Worm (Caenorhabditis elegans) whole organism, L2 larva: Measurements from ENCODE around the gene M05D6.9.

Source experiments
- C34F6.9 ChIP-seq: fragments of 150-350 bp; optimal IDR thresholded peaks from 2 replicates; lab custom pipeline; 2014; ENCODE audit warnings: missing biosample characterization, missing genetic modification characterization
- F13H6.1 ChIP-seq: sonication (generic microtip); optimal IDR thresholded peaks from 2 replicates; lab custom pipeline; 2016; ENCODE audit warnings: missing genetic modification characterization, missing compliant biosample characterization
- Y55F3AM.14 ChIP-seq: fragments of 200-800 bp; sonication (Bioruptor generic); optimal IDR thresholded peaks from 2 replicates; lab custom pipeline; 2018; ENCODE audit warnings: mild to moderate bottlenecking, missing genetic modification characterization, missing compliant biosample characterization
- aly-2 ChIP-seq: fragments of 150-350 bp; optimal IDR thresholded peaks from 2 replicates; lab custom pipeline; 2014; ENCODE audit warnings: missing biosample characterization, missing genetic modification characterization
- blmp-1 ChIP-seq: sonication (generic microtip); optimal IDR thresholded peaks from 2 replicates; lab custom pipeline; 2017; ENCODE audit warnings: missing genetic modification characterization, mild to moderate bottlenecking, missing compliant biosample characterization, antibody characterized with exemption, moderate library complexity; ENCODE audit not compliant: insufficient read depth
- ceh-16 ChIP-seq: fragments of 150-350 bp; optimal IDR thresholded peaks from 2 replicates; lab custom pipeline; 2014; ENCODE audit warnings: missing biosample characterization, missing genetic modification characterization
- ceh-82 ChIP-seq: fragments of 150-350 bp; optimal IDR thresholded peaks from 2 replicates; lab custom pipeline; 2014; ENCODE audit warnings: missing biosample characterization, missing genetic modification characterization
- crh-2 ChIP-seq: sonication (generic microtip); optimal IDR thresholded peaks from 2 replicates; lab custom pipeline; 2017; ENCODE audit warnings: missing biosample characterization, missing genetic modification characterization
- egl-27 ChIP-seq: sonication (generic microtip); optimal IDR thresholded peaks from 3 replicates; lab custom pipeline; 2017; ENCODE audit warnings: missing biosample characterization, missing genetic modification reagents, missing genetic modification characterization
- elt-3 ChIP-seq: sonication (generic microtip); optimal IDR thresholded peaks from 2 replicates; lab custom pipeline; 2017; ENCODE audit warnings: missing biosample characterization, missing genetic modification characterization
- fos-1 ChIP-seq: fragments of 150-350 bp; optimal IDR thresholded peaks from 2 replicates; lab custom pipeline; 2014; ENCODE audit warnings: missing biosample characterization, missing genetic modification characterization
- gmeb-1 ChIP-seq: fragments of 150-350 bp; optimal IDR thresholded peaks from 2 replicates; lab custom pipeline; 2014; ENCODE audit warnings: missing biosample characterization, missing genetic modification characterization
- lin-13 ChIP-seq: fragments of 150-350 bp; optimal IDR thresholded peaks from 2 replicates; lab custom pipeline; 2014; ENCODE audit warnings: missing biosample characterization, missing genetic modification reagents, missing genetic modification characterization
- lin-39 ChIP-seq: fragments of 150-350 bp; optimal IDR thresholded peaks from 2 replicates; lab custom pipeline; 2014; ENCODE audit warnings: missing biosample characterization, missing genetic modification reagents, missing genetic modification characterization
- lsy-2 ChIP-seq, 2 experiments: fragments of 150-350 bp in 1 of 2; sonication (generic microtip) in 1 of 2; optimal IDR thresholded peaks; 2 replicates each; lab custom pipeline; 2014 to 2017; ENCODE audit warnings: missing biosample characterization in 2 of 2, missing genetic modification characterization in 2 of 2
- mdl-1 ChIP-seq, 2 experiments: fragments of 150-350 bp in 1 of 2; sonication (generic microtip) in 1 of 2; optimal IDR thresholded peaks; 2 replicates each; lab custom pipeline; 2017; ENCODE audit warnings: missing biosample characterization in 2 of 2, missing genetic modification characterization in 2 of 2
- nhr-10 ChIP-seq: sonication (generic microtip); optimal IDR thresholded peaks from 2 replicates; lab custom pipeline; 2017; ENCODE audit warnings: missing biosample characterization, missing genetic modification characterization
- nhr-12 ChIP-seq: fragments of 150-350 bp; optimal IDR thresholded peaks from 2 replicates; lab custom pipeline; 2014; ENCODE audit warnings: missing biosample characterization, missing genetic modification characterization
- nhr-129 ChIP-seq: fragments of 150-350 bp; optimal IDR thresholded peaks from 2 replicates; lab custom pipeline; 2014; ENCODE audit warnings: missing biosample characterization, missing genetic modification characterization
- nhr-21 ChIP-seq: fragments of 150-350 bp; optimal IDR thresholded peaks from 2 replicates; lab custom pipeline; 2014; ENCODE audit warnings: missing biosample characterization, missing genetic modification characterization
- nhr-237 ChIP-seq: fragments of 150-350 bp; optimal IDR thresholded peaks from 2 replicates; lab custom pipeline; 2014; ENCODE audit warnings: missing biosample characterization, missing genetic modification characterization
- nhr-25 ChIP-seq: fragments of 150-350 bp; sonication (generic microtip); optimal IDR thresholded peaks from 3 replicates; lab custom pipeline; 2014; ENCODE audit warnings: missing biosample characterization, missing genetic modification characterization
- nhr-77 ChIP-seq: fragments of 150-350 bp; optimal IDR thresholded peaks from 2 replicates; lab custom pipeline; 2014; ENCODE audit warnings: missing biosample characterization, missing genetic modification characterization
- sem-4 ChIP-seq: fragments of 150-350 bp; optimal IDR thresholded peaks from 2 replicates; lab custom pipeline; 2014; ENCODE audit warnings: missing biosample characterization, missing genetic modification reagents, missing genetic modification characterization
- sma-3 ChIP-seq: sonication (generic microtip); optimal IDR thresholded peaks from 2 replicates; lab custom pipeline; 2016; ENCODE audit warnings: missing genetic modification reagents, missing genetic modification characterization, missing compliant biosample characterization
- sma-9 ChIP-seq, 2 experiments: fragments of 150-350 bp in 1 of 2; sonication (generic microtip) in 1 of 2; optimal IDR thresholded peaks; 2 replicates each; lab custom pipeline; 2014 to 2016; ENCODE audit warnings: missing genetic modification characterization in 2 of 2, mild to moderate bottlenecking in 1 of 2, missing biosample characterization in 1 of 2, missing compliant biosample characterization in 1 of 2, missing genetic modification reagents in 1 of 2, moderate library complexity in 1 of 2
- unc-39 ChIP-seq: fragments of 150-350 bp; optimal IDR thresholded peaks from 2 replicates; lab custom pipeline; 2014; ENCODE audit warnings: missing biosample characterization, missing genetic modification characterization
- unc-55 ChIP-seq: fragments of 150-350 bp; sonication (generic microtip); optimal IDR thresholded peaks from 3 replicates; lab custom pipeline; 2014; ENCODE audit warnings: missing biosample characterization, missing genetic modification reagents, missing genetic modification characterization
- unc-62 ChIP-seq: fragments of 150-350 bp; optimal IDR thresholded peaks from 2 replicates; lab custom pipeline; 2014; ENCODE audit warnings: missing biosample characterization, missing genetic modification reagents, missing genetic modification characterization
- zag-1 ChIP-seq: fragments of 150-350 bp; optimal IDR thresholded peaks from 2 replicates; lab custom pipeline; 2014; ENCODE audit warnings: missing biosample characterization, missing genetic modification characterization
- ztf-1 ChIP-seq: fragments of 200-800 bp; sonication (Bioruptor generic); conservative IDR thresholded peaks from 2 replicates; pipeline ENCODE4 v1.3.6; 2022; ENCODE audit warnings: missing genetic modification characterization, missing compliant biosample characterization

The M05D6.9 gene

ce11 chrII:8488123-8488522 lies 6.0 kb upstream of the M05D6.9 start:
- no peak for TF ChIP-seq ztf-1
- TF ChIP-seq mdl-1 (tag; optimal IDR thresholded peaks at IDR 0.05; lab: Kevin White, UChicago), result no peak

- TF ChIP-seq sem-4 (tag; lab: Kevin White, UChicago) (no peak), nhr-21 (no peak), nhr-129 (tag; lab: Kevin White, UChicago) (peak; percentile 20), sma-9 (GFP tag; optimal IDR thresholded peaks at IDR 0.05; lab: Kevin White, UChicago) (peak; percentile 17), sma-9 (tag; optimal IDR thresholded peaks at IDR 0.05; lab: Kevin White, UChicago) (no peak), lsy-2 (tag; optimal IDR thresholded peaks at IDR 0.05; lab: Kevin White, UChicago) (peak in 1 of 2 experiments; percentile 0), Y55F3AM.14 (GFP tag; lab: Kevin White, UChicago) (no peak), unc-62 (no peak)
These were observed 2.1 kb downstream of the M05D6.9 start for ce11 chrII:8496184-8496583.

- TF ChIP-seq elt-3 (tag; lab: Kevin White, UChicago), result no peak
- no peak for TF ChIP-seq nhr-77 (tag; lab: Kevin White, UChicago)
- no peak for TF ChIP-seq zag-1
- TF ChIP-seq nhr-21, result no peak
- TF ChIP-seq nhr-129 (tag; lab: Kevin White, UChicago), result no peak
- no peak for TF ChIP-seq gmeb-1 (tag; lab: Kevin White, UChicago)
- TF ChIP-seq ceh-82 (tag; lab: Kevin White, UChicago), result no peak
- TF ChIP-seq F13H6.1 (tag; lab: Kevin White, UChicago), result no peak
- no peak for TF ChIP-seq egl-27
- TF ChIP-seq unc-39 (tag; lab: Kevin White, UChicago), result no peak
- TF ChIP-seq lin-39 (tag; lab: Kevin White, UChicago), result no peak
- no peak for TF ChIP-seq nhr-25
- TF ChIP-seq ceh-16, result no peak
- no peak for TF ChIP-seq blmp-1
- no peak for TF ChIP-seq nhr-10 (tag; lab: Kevin White, UChicago)
- no peak for TF ChIP-seq nhr-237 (tag; lab: Kevin White, UChicago)
- TF ChIP-seq aly-2 (tag; lab: Kevin White, UChicago), result no peak
- no peak for TF ChIP-seq sem-4 (tag; lab: Kevin White, UChicago)
These were observed 4.1 kb downstream of the M05D6.9 start for ce11 chrII:8498173-8498572.

ce11 chrII:8499021-8499420 lies 4.9 kb downstream of the M05D6.9 start:
- TF ChIP-seq sma-3 (GFP tag; lab: Kevin White, UChicago), result no peak
- peak; percentile 35 for TF ChIP-seq sma-9 (GFP tag; optimal IDR thresholded peaks at IDR 0.05; lab: Kevin White, UChicago)
- TF ChIP-seq sma-9 (tag; optimal IDR thresholded peaks at IDR 0.05; lab: Kevin White, UChicago), result no peak
- TF ChIP-seq ztf-1, result no peak
- peak; percentile 50 for TF ChIP-seq nhr-129 (tag; lab: Kevin White, UChicago)
- no peak for TF ChIP-seq unc-55
- no peak for TF ChIP-seq nhr-25
- peak; percentile 71 for TF ChIP-seq F13H6.1 (tag; lab: Kevin White, UChicago)
- TF ChIP-seq C34F6.9, result peak; percentile 34
- no peak for TF ChIP-seq lin-13 (GFP tag; lab: Kevin White, UChicago)
- no peak for TF ChIP-seq zag-1

- TF ChIP-seq fos-1 (tag; lab: Kevin White, UChicago), result peak; percentile 19
- peak in 1 of 2 experiments; percentile 0 for TF ChIP-seq lsy-2 (tag; optimal IDR thresholded peaks at IDR 0.05; lab: Kevin White, UChicago)
- TF ChIP-seq crh-2 (tag; lab: Kevin White, UChicago), result peak; percentile 28
- TF ChIP-seq nhr-12 (tag; lab: Kevin White, UChicago), result no peak
- TF ChIP-seq, all 48 proteins: peak for 3
These were observed 10.1 kb downstream of the M05D6.9 start for ce11 chrII:8504074-8504724.

ce11 chrII:8506759-8507158 lies 12.7 kb downstream of the M05D6.9 start:
- TF ChIP-seq fos-1 (tag; lab: Kevin White, UChicago) (peak; percentile 51), zag-1 (no peak)
